Worm (Caenorhabditis elegans) whole organism, mixed stage, embryonic: Measurements from ENCODE around the gene lab-2.

Experiments used
- bed-3 ChIP-seq: fragments of 200-800 bp; sonication (Bioruptor generic); optimal IDR thresholded peaks from 3 replicates; lab custom pipeline; 2018; ENCODE audit warnings: mild to moderate bottlenecking, missing genetic modification characterization, moderate library complexity, missing compliant biosample characterization
- blmp-1 ChIP-seq: fragments of 150-350 bp; optimal IDR thresholded peaks from 2 replicates; lab custom pipeline; 2014; ENCODE audit warnings: missing biosample characterization, missing genetic modification characterization
- ceh-39 ChIP-seq: fragments of 150-350 bp; optimal IDR thresholded peaks from 2 replicates; lab custom pipeline; 2014; ENCODE audit warnings: missing biosample characterization, missing genetic modification characterization
- ceh-43 ChIP-seq: fragments of 200-800 bp; sonication (Bioruptor generic); optimal IDR thresholded peaks from 2 replicates; lab custom pipeline; 2018; ENCODE audit warnings: mild to moderate bottlenecking, missing genetic modification characterization, moderate library complexity, missing compliant biosample characterization
- ceh-83 ChIP-seq: fragments of 200-800 bp; sonication (Bioruptor generic); optimal IDR thresholded peaks from 2 replicates; lab custom pipeline; 2018; ENCODE audit warnings: mild to moderate bottlenecking, missing genetic modification characterization, missing compliant biosample characterization
- cnd-1 ChIP-seq: fragments of 200-800 bp; sonication (Bioruptor generic); optimal IDR thresholded peaks from 2 replicates; lab custom pipeline; 2018; ENCODE audit warnings: mild to moderate bottlenecking, missing genetic modification characterization, missing compliant biosample characterization
- drap-1 ChIP-seq: fragments of 200-800 bp; sonication (Bioruptor generic); optimal IDR thresholded peaks from 3 replicates; lab custom pipeline; 2018; ENCODE audit warnings: mild to moderate bottlenecking, missing genetic modification characterization, missing compliant biosample characterization
- elt-1 ChIP-seq: sonication (generic microtip); optimal IDR thresholded peaks from 2 replicates; lab custom pipeline; 2017; ENCODE audit warnings: missing genetic modification characterization, mild to moderate bottlenecking, missing compliant biosample characterization, antibody characterized with exemption, moderate library complexity, borderline replicate concordance; ENCODE audit not compliant: insufficient read depth
- elt-3 ChIP-seq: fragments of 150-350 bp; optimal IDR thresholded peaks from 2 replicates; lab custom pipeline; 2014; ENCODE audit warnings: missing biosample characterization, missing genetic modification characterization
- flh-1 ChIP-seq: fragments of 200-800 bp; sonication (Bioruptor generic); optimal IDR thresholded peaks from 2 replicates; lab custom pipeline; 2018; ENCODE audit warnings: mild to moderate bottlenecking, missing genetic modification characterization, moderate library complexity, missing compliant biosample characterization
- ham-2 ChIP-seq: fragments of 200-800 bp; sonication (Bioruptor generic); optimal IDR thresholded peaks from 2 replicates; lab custom pipeline; 2018; ENCODE audit warnings: mild to moderate bottlenecking, missing genetic modification characterization, missing compliant biosample characterization
- lin-13 ChIP-seq: fragments of 150-350 bp; optimal IDR thresholded peaks from 2 replicates; lab custom pipeline; 2014; ENCODE audit warnings: missing biosample characterization, missing genetic modification characterization
- lin-32 ChIP-seq: fragments of 200-800 bp; sonication (Bioruptor generic); optimal IDR thresholded peaks from 2 replicates; lab custom pipeline; 2018; ENCODE audit warnings: mild to moderate bottlenecking, missing genetic modification characterization, missing compliant biosample characterization
- lsy-2 ChIP-seq: fragments of 150-350 bp; optimal IDR thresholded peaks from 2 replicates; lab custom pipeline; 2014; ENCODE audit warnings: missing biosample characterization, missing genetic modification characterization
- mab-5 ChIP-seq: fragments of 150-350 bp; optimal IDR thresholded peaks from 2 replicates; lab custom pipeline; 2014; ENCODE audit warnings: missing biosample characterization, missing genetic modification characterization
- mls-2 ChIP-seq: sonication (generic microtip); optimal IDR thresholded peaks from 2 replicates; lab custom pipeline; 2016; ENCODE audit warnings: mild to moderate bottlenecking, missing genetic modification characterization, moderate library complexity, missing compliant biosample characterization
- nhr-12 ChIP-seq: fragments of 150-350 bp; optimal IDR thresholded peaks from 2 replicates; lab custom pipeline; 2014; ENCODE audit warnings: missing biosample characterization, missing genetic modification characterization
- nhr-2 ChIP-seq: fragments of 150-350 bp; optimal IDR thresholded peaks from 2 replicates; lab custom pipeline; 2014; ENCODE audit warnings: missing biosample characterization, missing genetic modification characterization
- nhr-237 ChIP-seq: fragments of 150-350 bp; optimal IDR thresholded peaks from 2 replicates; lab custom pipeline; 2014; ENCODE audit warnings: missing biosample characterization, missing genetic modification characterization
- nhr-28 ChIP-seq: fragments of 150-350 bp; optimal IDR thresholded peaks from 2 replicates; lab custom pipeline; 2014; ENCODE audit warnings: missing biosample characterization, missing genetic modification characterization
- nhr-76 ChIP-seq: sonication (generic microtip); optimal IDR thresholded peaks from 2 replicates; lab custom pipeline; 2017; ENCODE audit warnings: missing biosample characterization, missing genetic modification characterization
- sem-2 ChIP-seq: fragments of 200-800 bp; sonication (Bioruptor generic); optimal IDR thresholded peaks from 2 replicates; lab custom pipeline; 2018; ENCODE audit warnings: mild to moderate bottlenecking, missing genetic modification characterization, missing compliant biosample characterization
- snpc-4 ChIP-seq: fragments of 150-350 bp; optimal IDR thresholded peaks from 2 replicates; lab custom pipeline; 2014; ENCODE audit warnings: missing biosample characterization, missing genetic modification characterization
- sptf-1 ChIP-seq: sonication (generic microtip); optimal IDR thresholded peaks from 2 replicates; lab custom pipeline; 2017; ENCODE audit warnings: mild to moderate bottlenecking, missing genetic modification characterization, moderate library complexity, missing compliant biosample characterization
- tbx-8 ChIP-seq: fragments of 200-800 bp; sonication (Bioruptor generic); optimal IDR thresholded peaks from 2 replicates; lab custom pipeline; 2018; ENCODE audit warnings: mild to moderate bottlenecking, missing genetic modification characterization, moderate library complexity, missing compliant biosample characterization
- unc-120 ChIP-seq: sonication (generic microtip); optimal IDR thresholded peaks from 2 replicates; lab custom pipeline; 2017; ENCODE audit warnings: missing genetic modification characterization, missing compliant biosample characterization; ENCODE audit not compliant: poor library complexity, severe bottlenecking
- unc-39 ChIP-seq: fragments of 150-350 bp; optimal IDR thresholded peaks from 2 replicates; lab custom pipeline; 2014; ENCODE audit warnings: missing biosample characterization, missing genetic modification characterization
- unc-62 ChIP-seq: fragments of 150-350 bp; optimal IDR thresholded peaks from 2 replicates; lab custom pipeline; 2014; ENCODE audit warnings: missing biosample characterization, missing genetic modification reagents, missing genetic modification characterization
- zip-8 ChIP-seq: fragments of 150-350 bp; optimal IDR thresholded peaks from 2 replicates; lab custom pipeline; 2014; ENCODE audit warnings: missing biosample characterization, missing genetic modification characterization
- ztf-11 ChIP-seq: fragments of 150-350 bp; optimal IDR thresholded peaks from 2 replicates; lab custom pipeline; 2014; ENCODE audit warnings: missing biosample characterization, missing genetic modification characterization

Gene lab-2

DNA sequence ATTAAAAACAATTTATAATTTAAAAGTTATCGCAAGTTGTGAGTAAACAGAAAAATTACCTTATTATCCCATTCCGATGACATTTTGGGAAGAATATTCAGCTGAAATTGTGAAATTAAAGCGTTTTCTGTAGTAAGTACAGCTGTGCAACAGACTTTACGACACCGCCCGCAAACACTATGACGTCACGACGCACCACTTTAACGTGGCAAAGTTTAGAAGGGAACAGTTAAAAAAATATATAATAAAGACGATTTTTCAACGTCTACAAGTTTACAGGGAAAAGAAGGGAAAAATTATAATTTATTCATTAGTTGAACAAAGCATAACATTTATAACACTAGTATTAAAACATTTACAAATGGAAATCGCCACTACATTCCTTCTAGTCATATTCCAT lies 24.5 kb upstream of the lab-2 start, which contains the start of gene F08F8.9:
Gene F08F8.9 (minus strand): TSS at position 101 of the 400 bp plus-strand sequence.
- TF ChIP-seq sptf-1 (tag; lab: Kevin White, UChicago), result no peak
- TF ChIP-seq lin-13, result no peak
- TF ChIP-seq lsy-2 (tag; lab: Kevin White, UChicago), result no peak
- no peak for TF ChIP-seq unc-39 (tag; lab: Kevin White, UChicago)
- TF ChIP-seq bed-3 (GFP tag; lab: Kevin White, UChicago), result no peak
- TF ChIP-seq tbx-8, result no peak
- no peak for TF ChIP-seq ceh-83 (GFP tag; lab: Kevin White, UChicago)
- TF ChIP-seq nhr-2 (tag; lab: Kevin White, UChicago), result no peak

- TF ChIP-seq bed-3 (GFP tag; lab: Kevin White, UChicago), result no peak
- TF ChIP-seq, all 35 proteins: peak for 0
Measured at ce11 chrIII:7349075-7349474, 19.7 kb upstream of the lab-2 start, which contains the start of gene gos-28. TSS of gene gos-28 (minus strand) at chrIII:7349175.

DNA sequence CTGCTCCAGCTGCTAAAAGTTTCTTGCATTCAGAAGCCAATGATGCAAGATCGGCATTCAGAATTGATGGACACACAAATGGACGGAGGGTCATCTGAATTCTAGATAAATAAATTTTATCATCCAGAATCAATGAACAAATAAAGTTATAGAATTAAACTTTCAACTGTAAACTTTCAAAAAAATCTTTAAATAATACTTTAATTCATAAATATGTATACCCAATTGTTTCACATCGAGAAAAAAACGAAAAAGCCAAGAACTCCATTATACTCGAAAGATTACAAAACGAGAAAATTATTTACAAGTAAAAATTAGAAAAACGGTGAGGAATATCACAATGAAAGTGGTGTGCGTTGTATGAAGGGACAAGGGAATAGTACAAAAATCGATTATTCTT lies 17.6 kb upstream of the lab-2 start, which contains the start of gene F08F8.7:
Gene F08F8.7 (minus strand): TSS at position 101 of the 400 bp plus-strand sequence.
- TF ChIP-seq ham-2 (no peak), bed-3 (GFP tag; lab: Kevin White, UChicago) (no peak), nhr-28 (tag; lab: Kevin White, UChicago) (no peak), snpc-4 (tag; lab: Kevin White, UChicago) (no peak), zip-8 (tag; lab: Kevin White, UChicago) (no peak), elt-1 (tag; lab: Kevin White, UChicago) (no peak), nhr-12 (tag; lab: Kevin White, UChicago) (no peak), cnd-1 (tag; lab: Kevin White, UChicago) (no peak)

- TF ChIP-seq cnd-1 (tag; lab: Kevin White, UChicago), result no peak
- no peak for TF ChIP-seq nhr-2 (tag; lab: Kevin White, UChicago)
- no peak for TF ChIP-seq ham-2
- TF ChIP-seq sem-2 (GFP tag; lab: Kevin White, UChicago), result no peak
- TF ChIP-seq lin-32 (GFP tag; lab: Kevin White, UChicago), result no peak
- TF ChIP-seq snpc-4 (tag; lab: Kevin White, UChicago), result no peak
- no peak for TF ChIP-seq unc-39 (tag; lab: Kevin White, UChicago)
- TF ChIP-seq nhr-12 (tag; lab: Kevin White, UChicago), result no peak
- no peak for TF ChIP-seq elt-3 (tag; lab: Kevin White, UChicago)
- no peak for TF ChIP-seq drap-1 (GFP tag; lab: Kevin White, UChicago)
- no peak for TF ChIP-seq ceh-83 (GFP tag; lab: Kevin White, UChicago)
- TF ChIP-seq elt-1 (tag; lab: Kevin White, UChicago), result no peak
- no peak for TF ChIP-seq lin-13
- no peak for TF ChIP-seq ceh-39 (tag; lab: Kevin White, UChicago)
- no peak for TF ChIP-seq ceh-43
- TF ChIP-seq nhr-237 (tag; lab: Kevin White, UChicago), result no peak
- TF ChIP-seq mab-5, result no peak
- TF ChIP-seq bed-3 (GFP tag; lab: Kevin White, UChicago), result no peak
Measured at ce11 chrIII:7343389-7343788, 14.0 kb upstream of the lab-2 start, which contains the start of gene F08F8.6. TSS of gene F08F8.6 (plus strand) at chrIII:7343689.

DNA sequence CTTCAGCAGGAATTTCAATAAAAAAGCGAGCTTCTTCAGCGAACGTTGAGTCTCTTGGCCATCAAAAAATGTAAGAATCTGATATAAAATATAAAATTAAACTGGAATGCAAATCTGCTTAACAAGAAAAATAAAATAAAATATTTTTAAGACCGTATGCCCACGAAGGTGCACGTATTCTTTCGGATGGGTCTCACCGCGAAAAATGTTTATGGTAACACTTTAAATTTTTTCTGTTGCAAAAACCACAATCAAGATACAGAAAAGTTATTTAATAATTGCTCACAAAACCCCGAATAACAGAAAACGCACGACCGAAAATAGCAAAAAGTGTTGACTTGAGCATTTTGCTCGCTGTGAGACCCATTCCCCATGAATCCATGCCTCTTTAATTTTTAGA lies 9.7 kb upstream of the lab-2 start:
- TF ChIP-seq drap-1 (GFP tag; lab: Kevin White, UChicago), result no peak
- no peak for TF ChIP-seq ztf-11
- no peak for TF ChIP-seq bed-3 (GFP tag; lab: Kevin White, UChicago)
- no peak for TF ChIP-seq tbx-8
- no peak for TF ChIP-seq blmp-1 (tag; lab: Kevin White, UChicago)
- no peak for TF ChIP-seq sptf-1 (tag; lab: Kevin White, UChicago)
- TF ChIP-seq nhr-76 (tag; lab: Kevin White, UChicago), result no peak
- TF ChIP-seq lin-13, result no peak
- TF ChIP-seq unc-62 (GFP tag; lab: Kevin White, UChicago), result no peak
- no peak for TF ChIP-seq ham-2

- TF ChIP-seq ceh-39 (tag; lab: Kevin White, UChicago), result no peak
- no peak for TF ChIP-seq mls-2
- TF ChIP-seq sptf-1 (tag; lab: Kevin White, UChicago), result no peak
- TF ChIP-seq unc-120 (tag; lab: Kevin White, UChicago), result no peak
- TF ChIP-seq elt-1 (tag; lab: Kevin White, UChicago), result no peak
- TF ChIP-seq flh-1, result no peak
- TF ChIP-seq tbx-8, result no peak
- TF ChIP-seq mab-5, result no peak
- TF ChIP-seq elt-3 (tag; lab: Kevin White, UChicago), result no peak
- TF ChIP-seq nhr-76 (tag; lab: Kevin White, UChicago), result no peak
- no peak for TF ChIP-seq drap-1 (GFP tag; lab: Kevin White, UChicago)
Measured at ce11 chrIII:7338693-7339092, 9.3 kb upstream of the lab-2 start, which contains the start of gene kap-1. TSS of gene kap-1 (plus strand) at chrIII:7338835.
